Worm (Caenorhabditis elegans) whole organism, young adult: ENCODE data around the gene Y19D2B.1.

ENCODE experiments used
- B0019.2 ChIP-seq: fragments of 200-800 bp; sonication (Bioruptor generic); conservative IDR thresholded peaks from 2 replicates; pipeline ENCODE4 v1.3.6; 2022; ENCODE audit warnings: missing genetic modification reagents, missing genetic modification characterization, missing compliant biosample characterization
- B0261.1 ChIP-seq: sonication (generic microtip); optimal IDR thresholded peaks from 2 replicates; lab custom pipeline; 2016; ENCODE audit warnings: mild to moderate bottlenecking, missing genetic modification characterization, moderate library complexity, missing compliant biosample characterization
- C06A6.2 ChIP-seq: fragments of 200-800 bp; sonication (Bioruptor generic); conservative IDR thresholded peaks from 2 replicates; pipeline ENCODE4 v1.3.6; 2022; ENCODE audit warnings: missing genetic modification characterization, missing compliant biosample characterization
- D2030.7 ChIP-seq: fragments of 200-800 bp; sonication (Bioruptor generic); IDR thresholded peaks from 2 replicates; pipeline ENCODE4 v1.3.6; 2022; ENCODE audit warnings: missing genetic modification reagents, missing genetic modification characterization, missing compliant biosample characterization
- F52B5.7 ChIP-seq: sonication (generic microtip); optimal IDR thresholded peaks from 2 replicates; lab custom pipeline; 2016; ENCODE audit warnings: mild to moderate bottlenecking, missing genetic modification characterization, missing compliant biosample characterization
- F57A8.1 ChIP-seq: fragments of 200-800 bp; sonication (Bioruptor generic); optimal IDR thresholded peaks from 2 replicates; lab custom pipeline; 2018; ENCODE audit warnings: mild to moderate bottlenecking, missing genetic modification characterization, moderate library complexity, missing compliant biosample characterization
- K11D2.4 ChIP-seq: fragments of 200-800 bp; sonication (Bioruptor generic); IDR thresholded peaks from 2 replicates; pipeline ENCODE4 v1.3.6; 2022; ENCODE audit warnings: missing genetic modification reagents, missing genetic modification characterization, missing compliant biosample characterization
- T07F8.4 ChIP-seq: sonication (generic microtip); optimal IDR thresholded peaks from 2 replicates; lab custom pipeline; 2016; ENCODE audit warnings: mild to moderate bottlenecking, missing genetic modification characterization, moderate library complexity, missing compliant biosample characterization
- Y53F4B.3 ChIP-seq: fragments of 200-800 bp; sonication (Bioruptor generic); IDR thresholded peaks from 2 replicates; pipeline ENCODE4 v1.3.6; 2022; ENCODE audit warnings: missing genetic modification reagents, missing genetic modification characterization, missing compliant biosample characterization
- Y67H2A.10 ChIP-seq: fragments of 200-800 bp; sonication (Bioruptor generic); conservative IDR thresholded peaks from 2 replicates; pipeline ENCODE4 v1.3.6; 2022; ENCODE audit warnings: missing genetic modification reagents, missing genetic modification characterization, missing compliant biosample characterization
- Y95B8A.8 ChIP-seq: fragments of 200-800 bp; sonication (Bioruptor generic); IDR thresholded peaks from 2 replicates; pipeline ENCODE4 v1.3.6; 2022; ENCODE audit warnings: missing genetic modification reagents, missing genetic modification characterization, missing compliant biosample characterization
- ama-1 ChIP-seq, 3 experiments: fragments of 150-350 bp in 1 of 3; sonication (generic microtip) in 2 of 3; optimal IDR thresholded peaks; 2 replicates each; lab custom pipeline; 2014 to 2018; ENCODE audit warnings: missing biosample characterization in 2 of 3, missing genetic modification characterization in 2 of 3, missing genetic modification reagents in 2 of 3
- aptf-3 ChIP-seq: fragments of 200-800 bp; sonication (Bioruptor generic); IDR thresholded peaks from 2 replicates; pipeline ENCODE4 v1.3.6; 2022; ENCODE audit warnings: missing genetic modification characterization, missing compliant biosample characterization
- atf-7 ChIP-seq: sonication (generic microtip); optimal IDR thresholded peaks from 2 replicates; lab custom pipeline; 2017; ENCODE audit warnings: mild to moderate bottlenecking, missing genetic modification characterization, missing compliant biosample characterization
- attf-6 ChIP-seq: fragments of 200-800 bp; sonication (Bioruptor generic); IDR thresholded peaks from 2 replicates; pipeline ENCODE4 v1.3.6; 2022; ENCODE audit warnings: missing genetic modification reagents, missing genetic modification characterization, missing compliant biosample characterization
- bed-1 ChIP-seq: fragments of 200-800 bp; sonication (Bioruptor generic); IDR thresholded peaks from 2 replicates; pipeline ENCODE4 v1.3.6; 2022; ENCODE audit warnings: missing genetic modification reagents, missing genetic modification characterization, missing compliant biosample characterization
- bed-2 ChIP-seq: fragments of 200-800 bp; sonication (Bioruptor generic); IDR thresholded peaks from 2 replicates; pipeline ENCODE4 v1.3.6; 2022; ENCODE audit warnings: missing genetic modification reagents, missing genetic modification characterization, missing compliant biosample characterization
- cebp-2 ChIP-seq: fragments of 200-800 bp; sonication (Bioruptor generic); IDR thresholded peaks from 2 replicates; pipeline ENCODE4 v1.3.6; 2022; ENCODE audit warnings: missing genetic modification characterization, missing compliant biosample characterization
- die-1 ChIP-seq: sonication (generic microtip); optimal IDR thresholded peaks from 2 replicates; lab custom pipeline; 2016; ENCODE audit warnings: missing genotype, mild to moderate bottlenecking, missing genetic modification characterization, missing compliant biosample characterization
- dox-1 ChIP-seq: fragments of 200-800 bp; sonication (Bioruptor generic); IDR thresholded peaks from 2 replicates; pipeline ENCODE4 v1.3.6; 2022; ENCODE audit warnings: missing genetic modification reagents, missing genetic modification characterization, missing compliant biosample characterization
- egl-18 ChIP-seq: fragments of 200-800 bp; sonication (Bioruptor generic); IDR thresholded peaks from 2 replicates; pipeline ENCODE4 v1.3.6; 2022; ENCODE audit warnings: missing genetic modification reagents, missing genetic modification characterization, missing compliant biosample characterization
- egrh-3 ChIP-seq: fragments of 200-800 bp; sonication (Bioruptor generic); IDR thresholded peaks from 2 replicates; pipeline ENCODE4 v1.3.6; 2022; ENCODE audit warnings: missing genetic modification reagents, missing genetic modification characterization, missing compliant biosample characterization
- ekl-4 ChIP-seq: fragments of 200-800 bp; sonication (Bioruptor generic); IDR thresholded peaks from 2 replicates; pipeline ENCODE4 v1.3.6; 2022; ENCODE audit warnings: missing genetic modification reagents, missing genetic modification characterization, missing compliant biosample characterization
- fkh-3 ChIP-seq: sonication (generic microtip); optimal IDR thresholded peaks from 2 replicates; lab custom pipeline; 2016; ENCODE audit warnings: mild to moderate bottlenecking, missing genetic modification characterization, missing compliant biosample characterization
- him-1 ChIP-seq: sonication (generic microtip); optimal IDR thresholded peaks from 2 replicates; lab custom pipeline; 2016; ENCODE audit warnings: missing genotype, missing genetic modification reagents, missing genetic modification characterization, missing compliant biosample characterization
- hlh-26 ChIP-seq: fragments of 200-800 bp; sonication (Bioruptor generic); conservative IDR thresholded peaks from 2 replicates; pipeline ENCODE4 v1.3.6; 2022; ENCODE audit warnings: missing genetic modification reagents, missing genetic modification characterization, missing compliant biosample characterization
- hrde-1 ChIP-seq: sonication (generic microtip); optimal IDR thresholded peaks from 2 replicates; lab custom pipeline; 2016; ENCODE audit warnings: missing genetic modification characterization, mild to moderate bottlenecking, missing compliant biosample characterization, moderate library complexity, missing genotype, missing genetic modification reagents, borderline replicate concordance
- lin-54 ChIP-seq: fragments of 200-800 bp; sonication (Bioruptor generic); optimal IDR thresholded peaks from 2 replicates; lab custom pipeline; 2018; ENCODE audit warnings: mild to moderate bottlenecking, missing genetic modification characterization, missing compliant biosample characterization
- lir-1 ChIP-seq: fragments of 200-800 bp; sonication (Bioruptor generic); conservative IDR thresholded peaks from 2 replicates; pipeline ENCODE4 v1.3.6; 2022; ENCODE audit warnings: missing genetic modification reagents, missing genetic modification characterization, missing compliant biosample characterization
- madf-6 ChIP-seq: fragments of 200-800 bp; sonication (Bioruptor generic); IDR thresholded peaks from 2 replicates; pipeline ENCODE4 v1.3.6; 2022; ENCODE audit warnings: missing genetic modification reagents, missing genetic modification characterization, missing compliant biosample characterization
- mel-28 ChIP-seq: sonication (generic microtip); optimal IDR thresholded peaks from 2 replicates; lab custom pipeline; 2016; ENCODE audit warnings: borderline replicate concordance, mild to moderate bottlenecking, missing genetic modification characterization, missing compliant biosample characterization
- mes-4 ChIP-seq: sonication (generic microtip); optimal IDR thresholded peaks from 2 replicates; lab custom pipeline; 2016; ENCODE audit warnings: missing genotype, missing genetic modification characterization, missing compliant biosample characterization
- mxl-1 ChIP-seq: sonication (generic microtip); optimal IDR thresholded peaks from 2 replicates; lab custom pipeline; 2016; ENCODE audit warnings: missing genetic modification characterization, missing compliant biosample characterization
- nhr-120 ChIP-seq: fragments of 200-800 bp; sonication (Bioruptor generic); IDR thresholded peaks from 2 replicates; pipeline ENCODE4 v1.3.6; 2022; ENCODE audit warnings: missing genetic modification characterization, missing compliant biosample characterization
- nhr-90 ChIP-seq: sonication (generic microtip); optimal IDR thresholded peaks from 2 replicates; lab custom pipeline; 2016; ENCODE audit warnings: missing genotype, mild to moderate bottlenecking, missing genetic modification characterization, missing compliant biosample characterization
- pbrm-1 ChIP-seq: fragments of 200-800 bp; sonication (Bioruptor generic); IDR thresholded peaks from 2 replicates; pipeline ENCODE4 v1.3.6; 2022; ENCODE audit warnings: missing genetic modification reagents, missing genetic modification characterization, missing compliant biosample characterization
- repo-1 ChIP-seq: sonication (generic microtip); optimal IDR thresholded peaks from 2 replicates; lab custom pipeline; 2017; ENCODE audit warnings: mild to moderate bottlenecking, missing genetic modification characterization, missing compliant biosample characterization
- sdz-38 ChIP-seq: sonication (generic microtip); optimal IDR thresholded peaks from 2 replicates; lab custom pipeline; 2016; ENCODE audit warnings: missing genotype, missing genetic modification characterization, missing compliant biosample characterization
- snpc-1.1 ChIP-seq: sonication (generic microtip); optimal IDR thresholded peaks from 2 replicates; lab custom pipeline; 2017; ENCODE audit warnings: missing genetic modification characterization, mild to moderate bottlenecking, missing compliant biosample characterization, antibody characterized with exemption, moderate library complexity, missing genotype, missing genetic modification reagents; ENCODE audit not compliant: insufficient read depth
- snpc-1.3 ChIP-seq: sonication (generic microtip); optimal IDR thresholded peaks from 2 replicates; lab custom pipeline; 2017; ENCODE audit warnings: missing genetic modification characterization, mild to moderate bottlenecking, missing compliant biosample characterization, antibody characterized with exemption, moderate library complexity, missing genotype, missing genetic modification reagents; ENCODE audit not compliant: insufficient read depth
- snpc-4 ChIP-seq, 5 experiments: fragments of 150-350 bp in 1 of 5; sonication (generic microtip) in 4 of 5; optimal IDR thresholded peaks; 2 replicates each; lab custom pipeline; 2014 to 2018; ENCODE audit warnings: missing genetic modification characterization in 5 of 5, missing biosample characterization in 3 of 5, antibody characterized with exemption in 2 of 5, mild to moderate bottlenecking in 2 of 5, missing compliant biosample characterization in 2 of 5, missing genotype in 2 of 5, moderate library complexity in 2 of 5, missing genetic modification reagents in 1 of 5
- sptf-2 ChIP-seq: fragments of 200-800 bp; sonication (Bioruptor generic); optimal IDR thresholded peaks from 2 replicates; lab custom pipeline; 2018; ENCODE audit warnings: mild to moderate bottlenecking, missing genetic modification characterization, missing compliant biosample characterization
- tlf-1 ChIP-seq: fragments of 200-800 bp; sonication (Bioruptor generic); optimal IDR thresholded peaks from 2 replicates; lab custom pipeline; 2018; ENCODE audit warnings: mild to moderate bottlenecking, missing genetic modification characterization, missing compliant biosample characterization
- unc-130 ChIP-seq: sonication (generic microtip); optimal IDR thresholded peaks from 2 replicates; lab custom pipeline; 2016; ENCODE audit warnings: missing genetic modification reagents, missing genetic modification characterization, missing compliant biosample characterization
- unc-62 ChIP-seq: fragments of 150-350 bp; optimal IDR thresholded peaks from 2 replicates; lab custom pipeline; 2014; ENCODE audit warnings: missing biosample characterization, missing genetic modification reagents, missing genetic modification characterization
- ztf-28 ChIP-seq: fragments of 200-800 bp; sonication (Bioruptor generic); IDR thresholded peaks from 2 replicates; pipeline ENCODE4 v1.3.6; 2022; ENCODE audit warnings: missing genetic modification reagents, missing genetic modification characterization, missing compliant biosample characterization
- ztf-3 ChIP-seq: fragments of 200-800 bp; sonication (Bioruptor generic); optimal IDR thresholded peaks from 2 replicates; lab custom pipeline; 2018; ENCODE audit warnings: mild to moderate bottlenecking, missing genetic modification characterization, missing compliant biosample characterization

The Y19D2B.1 gene

DNA sequence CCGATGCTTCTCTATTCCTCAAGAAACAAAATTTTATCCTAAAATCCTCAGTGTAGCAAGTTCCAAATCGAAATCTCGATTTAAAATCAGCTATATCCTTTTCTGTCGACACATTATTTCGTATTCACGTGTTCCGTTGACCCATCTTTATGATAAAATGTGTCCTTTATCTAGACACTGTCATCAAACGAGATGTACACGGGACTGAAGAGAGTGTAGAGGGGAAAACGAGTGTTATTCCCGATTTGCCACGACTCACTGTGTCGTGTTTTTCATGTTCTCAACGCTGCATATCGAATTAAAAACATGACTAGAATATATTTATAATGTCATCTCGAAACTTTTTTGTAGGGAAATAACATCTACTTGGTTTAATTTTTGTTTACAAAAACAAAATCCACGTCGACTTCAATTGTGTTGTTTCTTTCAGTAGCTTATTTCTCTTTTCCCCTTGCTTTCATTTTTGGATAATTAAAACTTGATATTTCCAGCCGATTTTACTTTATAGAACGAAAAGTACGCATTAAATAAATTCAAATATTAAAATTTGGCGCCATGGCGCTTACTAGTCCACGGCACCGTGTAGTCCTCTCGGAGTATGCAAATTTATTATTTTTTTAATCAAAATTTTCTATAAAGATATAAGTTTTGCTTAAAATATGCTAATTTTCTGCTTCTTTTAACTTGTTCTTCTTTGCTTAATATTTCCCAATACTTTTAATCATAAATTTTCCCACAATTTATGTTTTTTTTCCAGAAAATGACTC lies 3.2 kb upstream of the Y19D2B.1 start, which contains the start of gene metr-1 (continued):
- TF ChIP-seq repo-1 (tag; lab: Kevin White, UChicago) (no peak), fkh-3 (tag; lab: Kevin White, UChicago) (no peak), ztf-3 (GFP tag; lab: Kevin White, UChicago) (no peak), Y53F4B.3 (GFP tag; lab: Robert Waterston, UW) (no peak), mes-4 (tag; lab: Kevin White, UChicago) (no peak), C06A6.2 (GFP tag; lab: Robert Waterston, UW) (no peak), B0019.2 (GFP tag; lab: Robert Waterston, UW) (no peak), nhr-90 (tag; lab: Kevin White, UChicago) (no peak), attf-6 (GFP tag; lab: Robert Waterston, UW) (no peak), hrde-1 (no peak), sptf-2 (no peak), unc-62 (GFP tag; lab: Kevin White, UChicago) (no peak), lir-1 (GFP tag; lab: Robert Waterston, UW) (no peak), ekl-4 (GFP tag; lab: Robert Waterston, UW) (peak; percentile 22; the same call in 1 of the 2 replicates), aptf-3 (GFP tag; lab: Robert Waterston, UW) (no peak), mxl-1 (no peak), F57A8.1 (no peak), egrh-3 (no peak), bed-2 (GFP tag; lab: Robert Waterston, UW) (peak; percentile 59; the same call in 1 of the 2 replicates), tlf-1 (GFP tag; lab: Kevin White, UChicago) (no peak), ztf-28 (GFP tag; lab: Robert Waterston, UW) (no peak), B0261.1 (tag; lab: Kevin White, UChicago) (no peak), Y95B8A.8 (GFP tag; lab: Robert Waterston, UW) (0 out of 2 replicates have a peak, but pooled peaks have one; percentile 42), cebp-2 (no peak), bed-1 (GFP tag; lab: Robert Waterston, UW) (no peak), atf-7 (tag; lab: Kevin White, UChicago) (no peak), pbrm-1 (GFP tag; lab: Robert Waterston, UW) (no peak), snpc-1.1 (tag; lab: Kevin White, UChicago) (no peak), lin-54 (GFP tag; lab: Kevin White, UChicago) (peak; percentile 68), snpc-4 (GFP tag; optimal IDR thresholded peaks at IDR 0.05; lab: Kevin White, UChicago) (no peak), snpc-4 (tag; optimal IDR thresholded peaks at IDR 0.05; lab: Kevin White, UChicago) (no peak), T07F8.4 (no peak), mel-28 (tag; lab: Kevin White, UChicago) (no peak), snpc-1.3 (tag; lab: Kevin White, UChicago) (no peak), dox-1 (GFP tag; lab: Robert Waterston, UW) (no peak), nhr-120 (GFP tag; lab: Robert Waterston, UW) (no peak), D2030.7 (GFP tag; lab: Robert Waterston, UW) (no peak), egl-18 (GFP tag; lab: Robert Waterston, UW) (no peak), die-1 (tag; lab: Kevin White, UChicago) (no peak), unc-130 (GFP tag; lab: Kevin White, UChicago) (no peak), sdz-38 (tag; lab: Kevin White, UChicago) (no peak), K11D2.4 (no peak), ama-1 (optimal IDR thresholded peaks at IDR 0.05; lab: Kevin White, UChicago) (peak; percentile 38), ama-1 (GFP tag; optimal IDR thresholded peaks at IDR 0.05; lab: Kevin White, UChicago) (no peak), Y67H2A.10 (GFP tag; lab: Robert Waterston, UW) (no peak), F52B5.7 (tag; lab: Kevin White, UChicago) (no peak), him-1 (tag; lab: Kevin White, UChicago) (no peak), hlh-26 (GFP tag; lab: Robert Waterston, UW) (no peak), madf-6 (GFP tag; lab: Robert Waterston, UW) (peak; percentile 70)
